Fruit fly (Drosophila melanogaster) whole organism, embryonic: ENCODE results near the gene gpp.

Source experiments
- Ada2b ChIP-seq: fragments of 200-800 bp; sonication (Bioruptor generic); IDR thresholded peaks from 2 replicates; pipeline ENCODE4 v1.3.6; 2022; ENCODE audit warnings: missing biosample characterization, missing genetic modification characterization
- B-H2 ChIP-seq: fragments of 200-800 bp; sonication (Bioruptor generic); optimal IDR thresholded peaks from 2 replicates; lab custom pipeline; 2018; ENCODE audit warnings: missing biosample characterization, mild to moderate bottlenecking, missing genetic modification characterization
- CG14441 ChIP-seq: fragments of 200-800 bp; sonication (Bioruptor generic); IDR thresholded peaks from 2 replicates; pipeline ENCODE4 v1.3.6; 2022; ENCODE audit warnings: missing biosample characterization, missing genetic modification characterization
- CG14965 ChIP-seq: fragments of 200-800 bp; sonication (Bioruptor generic); optimal IDR thresholded peaks from 2 replicates; lab custom pipeline; 2016; ENCODE audit warnings: missing biosample characterization, missing genetic modification characterization, borderline replicate concordance
- CG16863 ChIP-seq: fragments of 200-800 bp; sonication (Bioruptor generic); optimal IDR thresholded peaks from 3 replicates; lab custom pipeline; 2016; ENCODE audit warnings: missing biosample characterization, missing genetic modification characterization
- CG17186 ChIP-seq: fragments of 200-800 bp; sonication (Bioruptor generic); optimal IDR thresholded peaks from 3 replicates; lab custom pipeline; 2017; ENCODE audit warnings: missing biosample characterization, missing genetic modification reagents, missing genetic modification characterization
- CG17328 ChIP-seq: fragments of 200-800 bp; sonication (Bioruptor generic); IDR thresholded peaks from 2 replicates; pipeline ENCODE4 v1.3.6; 2022; ENCODE audit warnings: missing biosample characterization, missing genetic modification characterization
- CG17361 ChIP-seq: fragments of 200-800 bp; sonication (Bioruptor generic); IDR thresholded peaks from 3 replicates; pipeline ENCODE4 v1.3.6; 2022; ENCODE audit warnings: missing biosample characterization, missing genetic modification characterization
- CG17385 ChIP-seq: fragments of 200-800 bp; sonication (Bioruptor generic); optimal IDR thresholded peaks from 3 replicates; lab custom pipeline; 2018; ENCODE audit warnings: missing biosample characterization, mild to moderate bottlenecking, missing genetic modification characterization
- CG18262 ChIP-seq: fragments of 200-800 bp; optimal IDR thresholded peaks from 3 replicates; lab custom pipeline; 2019; ENCODE audit warnings: missing biosample characterization, mild to moderate bottlenecking, missing genetic modification characterization, moderate library complexity
- CG30020 ChIP-seq: fragments of 200-800 bp; optimal IDR thresholded peaks from 2 replicates; lab custom pipeline; 2019; ENCODE audit warnings: missing biosample characterization, mild to moderate bottlenecking, missing genetic modification characterization, moderate library complexity
- CG31365 ChIP-seq: fragments of 200-800 bp; sonication (Bioruptor generic); optimal IDR thresholded peaks from 2 replicates; lab custom pipeline; 2018; ENCODE audit warnings: missing biosample characterization, mild to moderate bottlenecking, missing genetic modification characterization
- CG4282 ChIP-seq: fragments of 200-800 bp; sonication (Bioruptor generic); optimal IDR thresholded peaks from 2 replicates; lab custom pipeline; 2016; ENCODE audit warnings: missing biosample characterization, missing genetic modification characterization
- CG4328 ChIP-seq: fragments of 200-800 bp; sonication (Bioruptor generic); optimal IDR thresholded peaks from 3 replicates; lab custom pipeline; 2017; ENCODE audit warnings: missing biosample characterization, missing genetic modification reagents, missing genetic modification characterization
- CG4404 ChIP-seq: fragments of 200-800 bp; sonication (Bioruptor generic); IDR thresholded peaks from 2 replicates; pipeline ENCODE4 v1.3.6; 2022; ENCODE audit warnings: missing biosample characterization, missing genetic modification characterization
- CG6765 ChIP-seq: fragments of 200-800 bp; sonication (Bioruptor generic); optimal IDR thresholded peaks from 3 replicates; lab custom pipeline; 2017; ENCODE audit warnings: missing biosample characterization, mild to moderate bottlenecking, missing genetic modification characterization
- CG7357 ChIP-seq: fragments of 200-800 bp; sonication (Bioruptor generic); IDR thresholded peaks from 3 replicates; pipeline ENCODE4 v1.3.6; 2022; ENCODE audit warnings: missing biosample characterization, missing genetic modification characterization
- CG8944 ChIP-seq: fragments of 200-800 bp; sonication (Bioruptor generic); optimal IDR thresholded peaks from 3 replicates; lab custom pipeline; 2016; ENCODE audit warnings: missing biosample characterization, missing genetic modification characterization
- CG9932 ChIP-seq: fragments of 200-800 bp; sonication (Bioruptor generic); IDR thresholded peaks from 2 replicates; pipeline ENCODE4 v1.3.6; 2022; ENCODE audit warnings: missing biosample characterization, missing genetic modification characterization
- Chrac-16 ChIP-seq: fragments of 200-800 bp; sonication (Bioruptor generic); optimal IDR thresholded peaks from 3 replicates; lab custom pipeline; 2016; ENCODE audit warnings: missing biosample characterization, missing genetic modification characterization
- D19A ChIP-seq: fragments of 200-800 bp; optimal IDR thresholded peaks from 3 replicates; lab custom pipeline; 2019; ENCODE audit warnings: missing biosample characterization, mild to moderate bottlenecking, missing genetic modification characterization, moderate library complexity
- E2f2 ChIP-seq: fragments of 200-800 bp; sonication (Bioruptor generic); IDR thresholded peaks from 2 replicates; pipeline ENCODE4 v1.3.6; 2022; ENCODE audit warnings: missing biosample characterization, missing genetic modification characterization
- Elba2 ChIP-seq: fragments of 200-800 bp; sonication (Bioruptor generic); optimal IDR thresholded peaks from 3 replicates; lab custom pipeline; 2016; ENCODE audit warnings: missing biosample characterization, missing genetic modification characterization
- Fer1 ChIP-seq: fragments of 200-800 bp; sonication (Bioruptor generic); optimal IDR thresholded peaks from 2 replicates; lab custom pipeline; 2017; ENCODE audit warnings: missing biosample characterization, mild to moderate bottlenecking, missing genetic modification characterization
- Fer2 ChIP-seq: fragments of 200-800 bp; sonication (Bioruptor generic); optimal IDR thresholded peaks from 2 replicates; lab custom pipeline; 2018; ENCODE audit warnings: missing biosample characterization, mild to moderate bottlenecking, missing genetic modification characterization, moderate library complexity
- Med ChIP-seq: fragments of 200-800 bp; sonication (Bioruptor generic); peaks from one replicate; lab custom pipeline; 2016; ENCODE audit warnings: missing biosample characterization, missing genetic modification characterization, mild to moderate bottlenecking, inconsistent platforms, moderate library complexity
- Nf-YB ChIP-seq: fragments of 200-800 bp; sonication (Bioruptor generic); optimal IDR thresholded peaks from 3 replicates; lab custom pipeline; 2019; ENCODE audit warnings: missing biosample characterization, mild to moderate bottlenecking, missing genetic modification characterization, moderate library complexity
- Oli ChIP-seq: fragments of 200-800 bp; sonication (Bioruptor generic); optimal IDR thresholded peaks from 2 replicates; lab custom pipeline; 2018; ENCODE audit warnings: missing biosample characterization, mild to moderate bottlenecking, missing genetic modification characterization, moderate library complexity
- Rx ChIP-seq: fragments of 200-800 bp; sonication (Bioruptor generic); IDR thresholded peaks from 2 replicates; pipeline ENCODE4 v1.3.6; 2022; ENCODE audit warnings: missing biosample characterization, missing genetic modification characterization
- amos ChIP-seq: fragments of 200-800 bp; sonication (Bioruptor generic); IDR thresholded peaks from 2 replicates; pipeline ENCODE4 v1.3.6; 2022; ENCODE audit warnings: missing biosample characterization, missing genetic modification characterization; ENCODE audit not compliant: partially characterized antibody
- br ChIP-seq: fragments of >200 bp; optimal IDR thresholded peaks from 2 replicates; lab custom pipeline; 2017
- caup ChIP-seq: fragments of 200-800 bp; sonication (Bioruptor generic); optimal IDR thresholded peaks from 3 replicates; lab custom pipeline; 2017; ENCODE audit warnings: missing biosample characterization, mild to moderate bottlenecking, missing genetic modification characterization, moderate library complexity; ENCODE audit not compliant: severe bottlenecking
- cwo ChIP-seq: fragments of 200-800 bp; sonication (Bioruptor generic); optimal IDR thresholded peaks from 3 replicates; lab custom pipeline; 2017; ENCODE audit warnings: missing biosample characterization, missing genetic modification characterization, mild to moderate bottlenecking, moderate library complexity, missing genetic modification reagents
- dimm ChIP-seq: fragments of 200-800 bp; sonication (Bioruptor generic); IDR thresholded peaks from 2 replicates; pipeline ENCODE4 v1.3.6; 2022; ENCODE audit warnings: missing biosample characterization, missing genetic modification characterization
- emc ChIP-seq: fragments of 200-800 bp; sonication (Bioruptor generic); optimal IDR thresholded peaks from 2 replicates; lab custom pipeline; 2016; ENCODE audit warnings: missing biosample characterization, missing genetic modification characterization
- en ChIP-seq: fragments of 200-800 bp; sonication (Bioruptor generic); optimal IDR thresholded peaks from 2 replicates; lab custom pipeline; 2016; ENCODE audit warnings: missing biosample characterization, missing genetic modification characterization
- fd64A ChIP-seq: fragments of 200-800 bp; sonication (Bioruptor generic); optimal IDR thresholded peaks from 3 replicates; lab custom pipeline; 2018; ENCODE audit warnings: missing biosample characterization, mild to moderate bottlenecking, missing genetic modification characterization
- h ChIP-seq: fragments of >200 bp; optimal IDR thresholded peaks from 2 replicates; lab custom pipeline; 2017
- hkb ChIP-seq, 2 experiments: fragments of 200-800 bp in 1 of 2; fragments of >200 bp in 1 of 2; sonication (Bioruptor generic) in 1 of 2; IDR thresholded peaks in 1 of 2; optimal IDR thresholded peaks in 1 of 2; 2 replicates each; pipeline versions ENCODE4 v1.3.6 to Lab custom; 2017 to 2022; ENCODE audit warnings: missing biosample characterization in 1 of 2, missing genetic modification characterization in 1 of 2
- inv ChIP-seq: fragments of 200-800 bp; sonication (Bioruptor generic); IDR thresholded peaks from 2 replicates; pipeline ENCODE4 v1.3.6; 2022; ENCODE audit warnings: missing biosample characterization, missing genetic modification characterization; ENCODE audit not compliant: partially characterized antibody
- lmd ChIP-seq: fragments of 200-800 bp; sonication (Bioruptor generic); IDR thresholded peaks from 2 replicates; pipeline ENCODE4 v1.3.6; 2022; ENCODE audit warnings: missing biosample characterization, missing genetic modification characterization
- lola ChIP-seq, 3 experiments: fragments of >200 bp in 2 of 3; fragments of 200-800 bp in 1 of 3; sonication (Bioruptor generic) in 1 of 3; optimal IDR thresholded peaks; 2 replicates each; lab custom pipeline; 2017 to 2019; ENCODE audit warnings: missing biosample characterization in 3 of 3, missing genetic modification characterization in 3 of 3, mild to moderate bottlenecking in 1 of 3, moderate library complexity in 1 of 3
- mirr ChIP-seq: fragments of 200-800 bp; sonication (Bioruptor generic); optimal IDR thresholded peaks from 3 replicates; lab custom pipeline; 2018; ENCODE audit warnings: missing biosample characterization, mild to moderate bottlenecking, missing genetic modification characterization
- phol ChIP-seq: fragments of 200-800 bp; sonication (Bioruptor generic); optimal IDR thresholded peaks from 3 replicates; lab custom pipeline; 2018; ENCODE audit warnings: missing biosample characterization, mild to moderate bottlenecking, missing genetic modification characterization, moderate library complexity
- sc ChIP-seq, 3 experiments: fragments of >200 bp in 2 of 3; fragments of 200-800 bp in 1 of 3; sonication (Bioruptor generic) in 1 of 3; optimal IDR thresholded peaks; 2 replicates in 2 of 3; 3 replicates in 1 of 3; lab custom pipeline; 2017; ENCODE audit warnings: mild to moderate bottlenecking in 1 of 3, missing biosample characterization in 1 of 3, missing genetic modification characterization in 1 of 3, missing genetic modification reagents in 1 of 3
- tap ChIP-seq: fragments of 200-800 bp; optimal IDR thresholded peaks from 3 replicates; lab custom pipeline; 2019; ENCODE audit warnings: missing biosample characterization, mild to moderate bottlenecking, missing genetic modification characterization, moderate library complexity
- trem ChIP-seq: fragments of 200-800 bp; optimal IDR thresholded peaks from 3 replicates; lab custom pipeline; 2019; ENCODE audit warnings: missing biosample characterization, mild to moderate bottlenecking, missing genetic modification characterization, moderate library complexity
- ttk ChIP-seq: fragments of 200-800 bp; sonication (Bioruptor generic); IDR thresholded peaks from 2 replicates; pipeline ENCODE4 v2.1.2; 2022; ENCODE audit warnings: missing biosample characterization, missing genetic modification characterization
- zfh1 ChIP-seq: fragments of 200-800 bp; sonication (Bioruptor generic); IDR thresholded peaks from 3 replicates; pipeline ENCODE4 v1.3.6; 2022; ENCODE audit warnings: missing biosample characterization, missing genetic modification characterization

gpp gene

dm6 chr3R:6423984-6424602, 17.4 kb downstream of the gpp start (continued):
- TF ChIP-seq Fer1 (GFP tag; lab: Kevin White, UChicago): peak; percentile 94
- peak; percentile 81 for TF ChIP-seq CG4282 (GFP tag; lab: Kevin White, UChicago)
- no peak for TF ChIP-seq inv (GFP tag; lab: Robert Waterston, UW)
- no peak for TF ChIP-seq hkb (optimal IDR thresholded peaks at IDR 0.05; lab: Kevin White, UChicago)
- peak; percentile 94 for TF ChIP-seq hkb (GFP tag; IDR thresholded peaks at IDR 0.05; lab: Robert Waterston, UW)
- TF ChIP-seq Oli: peak; percentile 90
- TF ChIP-seq emc (GFP tag; lab: Kevin White, UChicago): peak; percentile 59
- TF ChIP-seq en (GFP tag; lab: Kevin White, UChicago): peak; percentile 78
- peak; percentile 69 for TF ChIP-seq CG4328 (GFP tag; lab: Kevin White, UChicago)
- peak; percentile 85 for TF ChIP-seq Rx (GFP tag; lab: Robert Waterston, UW)
- peak; percentile 82 for TF ChIP-seq CG7357 (GFP tag; lab: Robert Waterston, UW)
- peak; percentile 92 for TF ChIP-seq CG4404
- TF ChIP-seq E2f2 (GFP tag; lab: Robert Waterston, UW): peak; percentile 74
- TF ChIP-seq CG31365: peak; percentile 79
- peak; percentile 79 for TF ChIP-seq fd64A (GFP tag; lab: Kevin White, UChicago)
- TF ChIP-seq Med: peak; percentile 99
- TF ChIP-seq tap (tag; lab: Kevin White, UChicago): peak; percentile 83
- peak; percentile 93 for TF ChIP-seq Chrac-16 (GFP tag; lab: Kevin White, UChicago)
- TF ChIP-seq zfh1 (GFP tag; lab: Robert Waterston, UW): peak; percentile 93
- TF ChIP-seq CG8944 (GFP tag; lab: Kevin White, UChicago): peak; percentile 90
- peak in 1 of 3 experiments; percentile 89 for TF ChIP-seq lola (GFP tag; optimal IDR thresholded peaks at IDR 0.05; lab: Kevin White, UChicago)
- peak; percentile 98 for TF ChIP-seq Elba2 (GFP tag; lab: Kevin White, UChicago)
- TF ChIP-seq CG9932 (GFP tag; lab: Robert Waterston, UW): peak; percentile 89
- TF ChIP-seq mirr (GFP tag; lab: Kevin White, UChicago): peak; percentile 74
- TF ChIP-seq CG30020 (tag; lab: Kevin White, UChicago): peak; percentile 51
- peak; percentile 87 for TF ChIP-seq CG14441 (GFP tag; lab: Robert Waterston, UW)
- TF ChIP-seq CG6765 (GFP tag; lab: Kevin White, UChicago): peak; percentile 76
- peak; percentile 90 for TF ChIP-seq caup (GFP tag; lab: Kevin White, UChicago)
- TF ChIP-seq Ada2b (GFP tag; lab: Robert Waterston, UW): peak; percentile 89
- no peak for TF ChIP-seq sc (optimal IDR thresholded peaks at IDR 0.05; lab: Kevin White, UChicago)
- TF ChIP-seq sc (GFP tag; optimal IDR thresholded peaks at IDR 0.05; lab: Kevin White, UChicago): peak; percentile 82
- TF ChIP-seq ttk: peak; percentile 88
- peak; percentile 91 for TF ChIP-seq lmd (GFP tag; lab: Robert Waterston, UW)
- TF ChIP-seq Fer2 (tag; lab: Kevin White, UChicago): peak; percentile 70
- TF ChIP-seq CG14965 (GFP tag; lab: Kevin White, UChicago): peak; percentile 66
- TF ChIP-seq D19A: peak; percentile 84
- TF ChIP-seq h: no peak
- TF ChIP-seq CG17186 (GFP tag; lab: Kevin White, UChicago): peak; percentile 44
- peak; percentile 88 for TF ChIP-seq B-H2
- peak; percentile 91 for TF ChIP-seq CG17361 (GFP tag; lab: Robert Waterston, UW)
- peak; percentile 85 for TF ChIP-seq dimm (GFP tag; lab: Robert Waterston, UW)
- TF ChIP-seq br (lab: Kevin White, UChicago): no peak
- peak; percentile 90 for TF ChIP-seq Nf-YB
- peak; percentile 88 for TF ChIP-seq cwo (GFP tag; lab: Kevin White, UChicago)
- TF ChIP-seq CG18262 (tag; lab: Kevin White, UChicago): peak; percentile 92
- peak; percentile 91 for TF ChIP-seq CG16863 (GFP tag; lab: Kevin White, UChicago)
- TF ChIP-seq amos (GFP tag; lab: Robert Waterston, UW): no peak
- peak; percentile 94 for TF ChIP-seq CG17328
- TF ChIP-seq phol (tag; lab: Kevin White, UChicago): peak; percentile 87
- TF ChIP-seq CG17385 (GFP tag; lab: Kevin White, UChicago): peak; percentile 91
- peak; percentile 83 for TF ChIP-seq trem (tag; lab: Kevin White, UChicago)
